Worm (Caenorhabditis elegans) whole organism, young adult: ENCODE measurements around the gene bgnt-1.4.

ENCODE experiments used
- F57A8.1 ChIP-seq: fragments of 200-800 bp; sonication (Bioruptor generic); optimal IDR thresholded peaks from 2 replicates; lab custom pipeline; 2018; ENCODE audit warnings: mild to moderate bottlenecking, missing genetic modification characterization, moderate library complexity, missing compliant biosample characterization
- nhr-120 ChIP-seq: fragments of 200-800 bp; sonication (Bioruptor generic); IDR thresholded peaks from 2 replicates; pipeline ENCODE4 v1.3.6; 2022; ENCODE audit warnings: missing genetic modification characterization, missing compliant biosample characterization
- snpc-3.4 ChIP-seq: sonication (generic microtip); optimal IDR thresholded peaks from 2 replicates; lab custom pipeline; 2017; ENCODE audit warnings: missing genetic modification characterization, mild to moderate bottlenecking, missing compliant biosample characterization, antibody characterized with exemption, moderate library complexity, missing genotype, missing genetic modification reagents
- unc-62 ChIP-seq: fragments of 150-350 bp; optimal IDR thresholded peaks from 2 replicates; lab custom pipeline; 2014; ENCODE audit warnings: missing biosample characterization, missing genetic modification reagents, missing genetic modification characterization

DNA sequence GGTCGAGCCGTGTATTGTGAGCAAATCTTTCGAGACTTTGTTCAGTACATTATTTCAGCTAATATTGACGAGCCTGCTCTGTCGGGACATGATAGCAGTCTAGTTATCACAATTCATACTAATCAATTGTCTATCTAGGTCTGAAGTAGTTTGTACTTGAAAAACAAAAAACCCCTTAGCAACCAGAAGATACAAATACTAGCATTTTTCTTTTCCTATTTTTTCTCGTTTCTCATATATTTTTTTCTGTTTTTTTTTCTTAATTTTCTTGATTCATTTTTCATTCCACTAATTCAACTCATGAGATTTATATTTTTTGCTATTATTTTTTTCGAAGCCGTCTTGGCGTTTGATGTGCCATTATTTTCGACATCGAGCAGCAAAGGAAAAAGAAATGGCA is 26.4 kb downstream of the bgnt-1.4 start, which contains the start of gene R02F11.9:
- TF ChIP-seq nhr-120 (GFP tag; lab: Robert Waterston, UW) (no peak), unc-62 (GFP tag; lab: Kevin White, UChicago) (no peak), snpc-3.4 (no peak), F57A8.1 (GFP tag; lab: Kevin White, UChicago) (no peak)
